Fruit fly (Drosophila melanogaster) whole organism, adult: ENCODE results near the gene CG10853.

ENCODE experiments used
- CG11617 ChIP-seq: fragments of 200-800 bp; sonication (Bioruptor generic); optimal IDR thresholded peaks from 2 replicates; lab custom pipeline; 2017; ENCODE audit warnings: mild to moderate bottlenecking, missing biosample characterization, missing genetic modification reagents, missing genetic modification characterization
- CG12768 ChIP-seq: fragments of 200-800 bp; sonication (Bioruptor generic); optimal IDR thresholded peaks from 2 replicates; lab custom pipeline; 2017; ENCODE audit warnings: missing biosample characterization, missing genetic modification characterization, mild to moderate bottlenecking, moderate library complexity, missing genetic modification reagents
- CG14711 ChIP-seq: fragments of 200-800 bp; sonication (Bioruptor generic); optimal IDR thresholded peaks from 2 replicates; lab custom pipeline; 2018; ENCODE audit warnings: missing biosample characterization, mild to moderate bottlenecking, missing genetic modification characterization, moderate library complexity
- CG1620 ChIP-seq: fragments of 200-800 bp; sonication (Bioruptor generic); optimal IDR thresholded peaks from 2 replicates; lab custom pipeline; 2016; ENCODE audit warnings: missing biosample characterization, missing genetic modification characterization
- CG33017 ChIP-seq: fragments of 200-800 bp; sonication (Bioruptor generic); optimal IDR thresholded peaks from 2 replicates; lab custom pipeline; 2018; ENCODE audit warnings: missing biosample characterization, mild to moderate bottlenecking, missing genetic modification characterization, moderate library complexity
- CG5204 ChIP-seq: fragments of 200-800 bp; sonication (Bioruptor generic); optimal IDR thresholded peaks from 2 replicates; lab custom pipeline; 2016; ENCODE audit warnings: missing biosample characterization, missing genetic modification characterization
- CG7045 ChIP-seq: fragments of 200-800 bp; sonication (Bioruptor generic); optimal IDR thresholded peaks from 2 replicates; lab custom pipeline; 2017; ENCODE audit warnings: missing biosample characterization, mild to moderate bottlenecking, missing genetic modification characterization
- CG7101 ChIP-seq: fragments of 200-800 bp; sonication (Bioruptor generic); optimal IDR thresholded peaks from 2 replicates; lab custom pipeline; 2018; ENCODE audit warnings: missing biosample characterization, mild to moderate bottlenecking, missing genetic modification characterization, moderate library complexity
- Clk ChIP-seq: fragments of 200-800 bp; sonication (Bioruptor generic); optimal IDR thresholded peaks from 2 replicates; lab custom pipeline; 2017; ENCODE audit warnings: missing biosample characterization, missing genetic modification characterization
- Crg-1 ChIP-seq: fragments of 200-800 bp; sonication (Bioruptor generic); optimal IDR thresholded peaks from 2 replicates; lab custom pipeline; 2016; ENCODE audit warnings: missing biosample characterization, missing genetic modification characterization
- Hr96 ChIP-seq: fragments of 200-800 bp; sonication (Bioruptor generic); optimal IDR thresholded peaks from 2 replicates; lab custom pipeline; 2016; ENCODE audit warnings: missing biosample characterization, missing genetic modification characterization
- Mnt ChIP-seq: fragments of 200-800 bp; sonication (Bioruptor generic); optimal IDR thresholded peaks from 2 replicates; lab custom pipeline; 2016; ENCODE audit warnings: missing biosample characterization, mild to moderate bottlenecking, missing genetic modification characterization
- bab1 ChIP-seq: fragments of 200-800 bp; sonication (Bioruptor generic); optimal IDR thresholded peaks from 3 replicates; lab custom pipeline; 2019; ENCODE audit warnings: missing biosample characterization, mild to moderate bottlenecking, missing genetic modification characterization, moderate library complexity
- cic ChIP-seq: fragments of 200-800 bp; sonication (Bioruptor generic); optimal IDR thresholded peaks from 2 replicates; lab custom pipeline; 2017; ENCODE audit warnings: missing biosample characterization, mild to moderate bottlenecking, missing genetic modification characterization, moderate library complexity
- cnc ChIP-seq, 2 experiments: fragments of >200 bp; optimal IDR thresholded peaks; 2 replicates each; lab custom pipeline; 2017
- kay ChIP-seq: fragments of 200-800 bp; sonication (Bioruptor generic); peaks from one replicate; lab custom pipeline; 2016; ENCODE audit warnings: missing biosample characterization, missing genetic modification characterization, borderline replicate concordance
- ovo ChIP-seq: fragments of 200-800 bp; sonication (Bioruptor generic); optimal IDR thresholded peaks from 2 replicates; lab custom pipeline; 2016; ENCODE audit warnings: missing biosample characterization, missing genetic modification characterization
- pad ChIP-seq: fragments of 200-800 bp; sonication (Bioruptor generic); optimal IDR thresholded peaks from 3 replicates; lab custom pipeline; 2017; ENCODE audit warnings: missing biosample characterization, missing genetic modification characterization, mild to moderate bottlenecking, moderate library complexity, missing genetic modification reagents
- tj ChIP-seq: fragments of 200-800 bp; sonication (Bioruptor generic); optimal IDR thresholded peaks from 3 replicates; lab custom pipeline; 2017; ENCODE audit warnings: missing biosample characterization, mild to moderate bottlenecking, missing genetic modification characterization, moderate library complexity
- toe ChIP-seq: fragments of 200-800 bp; sonication (Bioruptor generic); optimal IDR thresholded peaks from 2 replicates; lab custom pipeline; 2016; ENCODE audit warnings: missing biosample characterization, missing genetic modification characterization

The CG10853 gene

DNA sequence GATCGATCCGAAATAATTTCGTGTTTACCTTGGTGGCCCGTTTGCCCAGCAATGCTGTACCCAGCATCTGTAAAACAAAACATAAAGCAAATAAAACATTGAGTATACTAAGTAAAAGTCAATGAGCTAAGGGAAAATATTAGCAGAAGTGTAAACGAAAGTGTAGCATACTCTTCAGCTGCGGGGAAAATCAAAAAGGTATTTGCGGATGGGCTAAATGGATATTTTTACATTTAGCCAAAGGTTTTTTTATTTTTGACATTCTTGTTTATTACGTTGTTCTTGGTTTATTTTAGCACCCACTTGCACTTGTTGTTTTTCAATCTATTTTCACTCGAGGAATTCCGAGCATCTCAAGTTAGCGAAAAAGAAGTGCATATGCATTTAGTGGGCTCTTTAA is 16.8 kb upstream of the CG10853 start:
- TF ChIP-seq Clk (GFP tag; lab: Kevin White, UChicago) = no peak
- TF ChIP-seq Crg-1 = no peak
- TF ChIP-seq tj (GFP tag; lab: Kevin White, UChicago) = no peak
- TF ChIP-seq Hr96 (GFP tag; lab: Kevin White, UChicago) = no peak
- no peak for TF ChIP-seq CG7101 (tag; lab: Kevin White, UChicago)
- no peak for TF ChIP-seq CG14711 (tag; lab: Kevin White, UChicago)
- no peak for TF ChIP-seq Mnt (GFP tag; lab: Kevin White, UChicago)
- no peak for TF ChIP-seq ovo (GFP tag; lab: Kevin White, UChicago)
- TF ChIP-seq pad (GFP tag; lab: Kevin White, UChicago) = no peak
- no peak for TF ChIP-seq toe
- no peak for TF ChIP-seq CG1620 (GFP tag; lab: Kevin White, UChicago)
- no peak for TF ChIP-seq CG5204 (GFP tag; lab: Kevin White, UChicago)
- TF ChIP-seq cnc (optimal IDR thresholded peaks at IDR 0.05; lab: Kevin White, UChicago) = no peak
- TF ChIP-seq CG12768 (GFP tag; lab: Kevin White, UChicago) = no peak
- no peak for TF ChIP-seq CG33017

DNA sequence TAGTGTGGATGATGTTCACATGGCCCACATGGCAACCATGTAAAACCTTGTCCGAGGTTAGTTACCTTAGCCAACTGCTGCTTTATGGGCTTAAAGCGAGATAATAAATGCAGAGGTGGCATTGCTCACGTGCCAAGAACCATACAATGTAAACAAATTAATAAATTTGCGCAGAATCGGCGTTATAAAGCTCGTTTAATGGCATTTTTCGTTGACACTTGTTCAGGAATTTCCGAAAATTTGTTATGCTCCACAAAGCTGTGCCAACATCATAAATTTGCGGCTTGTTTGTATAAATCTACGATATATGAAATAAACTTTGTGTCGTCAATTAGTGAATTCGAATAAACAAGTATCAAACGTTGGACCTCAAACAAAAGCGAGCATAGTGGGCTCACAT is 15.9 kb upstream of the CG10853 start:
- TF ChIP-seq tj (GFP tag; lab: Kevin White, UChicago) (peak; percentile 72), CG12768 (GFP tag; lab: Kevin White, UChicago) (no peak)

DNA sequence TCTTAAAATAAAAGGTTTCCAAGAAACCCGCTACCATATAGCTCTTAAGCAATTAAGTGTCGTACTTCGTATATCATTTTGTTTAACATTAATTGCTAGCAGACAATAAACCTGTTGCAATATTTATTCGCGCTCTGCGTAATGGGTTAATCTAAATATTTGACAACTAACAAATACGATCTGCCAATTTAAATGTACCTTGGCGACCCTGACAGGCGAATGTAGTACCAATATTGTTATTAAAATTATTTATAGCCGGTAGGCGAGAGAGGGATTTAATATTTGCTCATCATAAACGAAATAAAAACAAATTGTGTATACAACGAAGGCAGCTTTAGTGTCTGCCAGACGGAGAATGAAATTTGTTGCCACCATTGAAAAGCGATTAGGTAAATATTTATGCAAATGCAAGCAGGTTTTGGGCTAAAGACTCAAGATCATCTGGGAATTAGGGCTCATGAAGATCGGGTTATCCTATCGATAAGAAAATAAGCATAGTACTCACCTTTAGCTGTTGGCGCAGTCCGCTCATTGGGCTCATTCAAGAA is 14.9 kb upstream of the CG10853 start:
- TF ChIP-seq cic (GFP tag; lab: Kevin White, UChicago) (no peak), Clk (GFP tag; lab: Kevin White, UChicago) (no peak), CG7101 (tag; lab: Kevin White, UChicago) (peak; percentile 25), kay (GFP tag; lab: Kevin White, UChicago) (peak; percentile 65)

DNA sequence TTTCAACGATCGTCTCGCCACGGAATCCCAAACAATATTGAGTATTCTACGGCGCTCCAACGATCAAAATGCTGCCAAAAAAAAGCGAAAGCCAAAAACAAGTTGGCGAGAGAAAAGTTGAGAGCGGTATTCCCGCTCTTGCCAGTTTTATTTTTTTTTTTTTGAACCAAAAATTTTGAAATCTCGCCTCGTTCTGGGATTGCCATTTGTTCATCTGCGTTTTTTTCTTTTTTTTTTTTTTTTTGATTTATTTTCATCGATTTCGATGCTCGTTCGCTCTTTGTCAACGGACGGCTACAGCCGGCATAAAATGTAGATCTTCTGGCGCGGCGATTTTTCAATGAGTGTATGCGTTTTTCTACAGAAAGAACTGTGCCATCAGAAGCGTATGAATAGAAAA is 14.1 kb upstream of the CG10853 start:
- TF ChIP-seq toe (no peak), CG7045 (GFP tag; lab: Kevin White, UChicago) (no peak), bab1 (no peak), kay (GFP tag; lab: Kevin White, UChicago) (peak; percentile 59)

DNA sequence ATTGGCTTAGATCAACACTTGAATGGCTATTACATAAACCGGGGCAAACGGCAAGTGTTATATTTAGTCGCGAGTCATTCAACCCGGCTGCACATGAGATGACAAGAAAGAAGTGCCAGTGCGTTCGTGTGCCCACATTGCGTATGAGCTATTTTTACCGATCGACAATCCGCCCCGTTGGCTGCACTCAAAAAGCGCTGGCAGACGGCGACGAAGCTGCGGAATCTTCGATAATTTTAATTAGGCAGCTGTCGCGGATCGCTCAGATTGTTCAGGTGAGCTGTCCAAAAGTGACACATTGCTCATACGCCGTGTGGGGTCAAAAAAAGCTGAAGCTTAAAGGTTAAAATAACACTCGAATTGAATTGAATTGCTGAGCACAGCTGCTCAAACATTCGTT is 13.6 kb upstream of the CG10853 start:
- TF ChIP-seq Hr96 (GFP tag; lab: Kevin White, UChicago) = no peak
- TF ChIP-seq CG33017 = no peak
- TF ChIP-seq CG14711 (tag; lab: Kevin White, UChicago) = no peak
- TF ChIP-seq Clk (GFP tag; lab: Kevin White, UChicago) = no peak
- TF ChIP-seq CG5204 (GFP tag; lab: Kevin White, UChicago) = no peak
- no peak for TF ChIP-seq CG1620 (GFP tag; lab: Kevin White, UChicago)

DNA sequence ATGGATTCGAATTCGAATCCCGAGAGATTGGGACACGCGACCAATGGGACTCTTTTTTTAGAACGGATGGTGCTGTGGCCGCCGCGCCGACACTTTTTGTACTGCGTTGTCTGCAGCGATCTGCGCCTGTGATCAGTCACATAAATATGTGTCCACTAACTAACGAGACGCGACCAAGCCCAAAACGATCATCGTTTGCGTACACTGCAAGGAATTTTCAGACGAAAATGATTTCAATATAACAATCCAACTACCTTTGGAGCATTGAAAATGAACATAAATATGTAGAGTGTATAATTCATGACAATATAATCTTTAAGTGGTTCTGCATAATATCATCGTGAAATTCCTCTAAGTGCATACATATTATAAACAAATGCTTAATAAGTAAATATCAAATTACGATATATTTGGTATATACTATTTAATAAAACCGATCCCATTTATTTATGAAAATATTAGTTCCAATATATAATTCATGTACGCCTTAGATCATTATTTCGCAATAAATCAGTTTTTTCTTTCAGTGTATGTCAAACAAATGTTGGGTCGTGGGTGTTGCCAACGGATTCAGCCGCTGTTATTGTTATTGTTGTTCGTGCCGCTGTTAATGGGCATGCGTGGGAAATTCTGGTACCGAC is 12.0 kb upstream of the CG10853 start, which contains the start of gene Eip63F-1:
TSS of gene Eip63F-1 (minus strand) at position 51 of the 641 bp plus-strand sequence.
- TF ChIP-seq Mnt (GFP tag; lab: Kevin White, UChicago) (no peak), CG7045 (GFP tag; lab: Kevin White, UChicago) (no peak), CG33017 (no peak), CG5204 (GFP tag; lab: Kevin White, UChicago) (no peak), kay (GFP tag; lab: Kevin White, UChicago) (no peak), cic (GFP tag; lab: Kevin White, UChicago) (no peak), pad (GFP tag; lab: Kevin White, UChicago) (no peak), cnc (optimal IDR thresholded peaks at IDR 0.05; lab: Kevin White, UChicago) (no peak), CG11617 (GFP tag; lab: Kevin White, UChicago) (no peak), Hr96 (GFP tag; lab: Kevin White, UChicago) (no peak), CG1620 (GFP tag; lab: Kevin White, UChicago) (no peak), ovo (GFP tag; lab: Kevin White, UChicago) (no peak), Crg-1 (no peak), Clk (GFP tag; lab: Kevin White, UChicago) (no peak), CG14711 (tag; lab: Kevin White, UChicago) (no peak), bab1 (no peak)

DNA sequence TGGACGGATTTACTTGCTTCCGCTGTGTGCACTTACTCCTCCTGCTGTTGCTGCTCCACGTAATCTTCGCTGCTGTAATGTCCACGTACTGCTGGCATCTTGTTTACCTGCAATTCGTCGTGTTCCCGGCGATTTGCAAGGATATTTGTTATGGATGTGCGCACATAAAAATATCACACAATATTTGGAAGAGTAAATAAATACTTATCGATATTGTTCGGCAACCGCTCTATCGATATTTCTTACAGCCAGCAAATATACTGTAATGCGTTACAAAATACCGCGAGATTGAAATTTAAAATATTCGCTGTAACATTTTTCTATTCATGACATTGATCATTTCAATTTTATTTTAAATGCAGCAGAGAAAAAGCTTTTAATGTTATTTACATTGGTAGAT is 9.9 kb upstream of the CG10853 start, which contains the start of gene CG10866:
TSS of gene CG10866 (minus strand) at position 187 of the 400 bp plus-strand sequence.
- TF ChIP-seq CG7101 (tag; lab: Kevin White, UChicago) (no peak), kay (GFP tag; lab: Kevin White, UChicago) (no peak), CG12768 (GFP tag; lab: Kevin White, UChicago) (no peak), CG5204 (GFP tag; lab: Kevin White, UChicago) (no peak), CG1620 (GFP tag; lab: Kevin White, UChicago) (no peak), cnc (optimal IDR thresholded peaks at IDR 0.05; lab: Kevin White, UChicago) (no peak), cic (GFP tag; lab: Kevin White, UChicago) (no peak), ovo (GFP tag; lab: Kevin White, UChicago) (no peak), Mnt (GFP tag; lab: Kevin White, UChicago) (no peak), pad (GFP tag; lab: Kevin White, UChicago) (no peak), toe (no peak), Hr96 (GFP tag; lab: Kevin White, UChicago) (no peak), Crg-1 (no peak), Clk (GFP tag; lab: Kevin White, UChicago) (no peak), bab1 (no peak), CG11617 (GFP tag; lab: Kevin White, UChicago) (no peak), CG7045 (GFP tag; lab: Kevin White, UChicago) (no peak), CG14711 (tag; lab: Kevin White, UChicago) (no peak), CG33017 (no peak), tj (GFP tag; lab: Kevin White, UChicago) (no peak)
